Worm (Caenorhabditis elegans): ENCODE measurements around the gene sre-48.
"Not testable (repeated sequence)": the region's sequence is repeated elsewhere in the genome, so short reads cannot be mapped to it uniquely, and the experiment has no call there.

sre-48 gene

DNA sequence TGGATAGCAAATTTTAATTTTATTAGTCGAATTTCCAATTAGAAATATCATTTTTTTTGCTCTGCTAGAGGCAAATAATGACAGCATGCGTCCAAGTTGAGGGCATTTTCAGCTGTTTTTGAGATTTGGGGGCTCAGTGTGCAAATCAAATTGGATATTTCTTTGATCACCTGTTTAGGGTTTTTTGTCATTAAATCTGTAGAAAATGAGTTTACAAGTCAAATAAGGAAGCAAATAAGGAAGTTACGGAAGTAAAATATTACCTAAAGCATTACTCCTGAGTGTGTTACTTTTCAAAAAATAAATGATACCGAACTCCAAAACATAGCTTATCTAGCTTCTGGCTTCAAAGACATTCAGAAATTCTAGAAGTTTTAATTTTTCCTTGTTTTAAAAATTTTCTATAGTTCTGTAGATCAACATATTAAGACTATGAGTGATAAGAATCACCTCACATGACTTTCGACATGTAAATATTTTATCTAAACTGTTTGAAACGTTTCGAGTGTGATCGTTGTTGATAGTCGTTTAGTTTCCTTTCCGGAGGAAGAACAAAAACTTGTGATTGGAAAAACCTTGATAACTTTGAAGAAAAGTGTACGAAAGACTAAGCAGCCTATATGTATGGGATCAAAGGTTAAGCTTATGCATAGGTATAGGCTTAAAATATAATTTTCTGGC lies at the start of gene sre-48:
Gene sre-48, minus strand, starts transcription at position 51 of the 681 bp plus-strand sequence.
- TF ChIP-seq ama-1 (optimal IDR thresholded peaks at IDR 0.05) (no peak), scrt-1 (GFP tag; IDR thresholded peaks at IDR 0.05) (no peak), hmbx-1 (tag; optimal IDR thresholded peaks at IDR 0.05) (no peak), sea-1 (GFP tag; conservative IDR thresholded peaks at IDR 0.05) (no peak), F13C5.2 (tag; optimal IDR thresholded peaks at IDR 0.05) (no peak)

DNA sequence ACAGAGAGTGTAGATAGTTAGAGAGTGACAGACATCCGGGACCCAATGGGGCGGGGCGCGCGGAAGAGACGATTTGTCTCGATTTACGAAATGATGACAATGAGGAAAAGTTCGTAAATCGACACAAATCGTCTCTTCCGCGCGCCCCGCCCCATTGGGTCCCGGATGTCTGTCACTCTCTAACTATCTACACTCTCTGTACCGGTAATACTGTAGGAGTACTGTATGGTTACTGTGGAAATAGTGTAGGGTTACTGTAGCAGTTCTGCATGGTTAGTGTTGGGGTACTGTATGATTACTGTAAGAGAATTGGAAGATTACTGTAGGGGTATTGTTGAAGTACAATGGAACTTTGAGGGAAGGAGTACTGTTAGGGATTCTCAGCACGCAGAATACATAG lies 41.5 kb upstream of the sre-48 start, which contains the start of gene F01D5.10:
Gene F01D5.10, minus strand, starts transcription at position 101 of the 400 bp plus-strand sequence.
- not testable (repeated sequence) for TF ChIP-seq F13C5.2, tra-4, ets-7 (tag; optimal IDR thresholded peaks at IDR 0.05)

DNA sequence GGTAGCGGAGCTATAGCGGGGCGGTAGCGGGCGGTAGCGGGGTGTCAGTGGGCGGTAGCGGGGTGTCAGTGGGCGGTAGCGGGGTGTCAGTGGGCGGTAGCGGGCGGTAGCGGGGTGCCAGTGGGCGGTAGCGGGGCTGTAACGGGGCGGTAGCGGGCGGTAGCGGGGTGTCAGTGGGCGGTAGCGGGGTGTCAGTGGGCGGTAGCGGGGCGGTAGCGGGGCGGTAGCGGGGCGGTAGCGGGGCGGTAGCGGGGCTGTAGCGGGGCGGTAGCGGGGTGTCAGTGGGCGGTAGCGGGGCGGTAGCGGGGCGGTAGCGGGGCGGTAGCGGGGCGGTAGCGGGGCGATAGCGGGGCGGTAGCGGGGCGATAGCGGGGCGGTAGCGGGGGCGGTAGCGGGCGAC lies 39.9 kb upstream of the sre-48 start:
- peak; percentile 68; the same call in 1 of the 2 replicates for TF ChIP-seq pes-1 (GFP tag; IDR thresholded peaks at IDR 0.05)
- 0 out of 2 replicates have a peak, but pooled peaks have one; percentile 43 for TF ChIP-seq scrt-1 (GFP tag; IDR thresholded peaks at IDR 0.05)
- peak; percentile 36 for TF ChIP-seq hmg-4 (GFP tag; optimal IDR thresholded peaks at IDR 0.05)
- 0 out of 2 replicates have a peak, but pooled peaks have one; percentile 51 for TF ChIP-seq sea-1 (GFP tag; conservative IDR thresholded peaks at IDR 0.05)
- peak; percentile 63; the same call in 1 of the 2 replicates for TF ChIP-seq tbx-11 (GFP tag; IDR thresholded peaks at IDR 0.05)
- peak; percentile 37 for TF ChIP-seq tbx-37 (GFP tag; conservative IDR thresholded peaks at IDR 0.05)

DNA sequence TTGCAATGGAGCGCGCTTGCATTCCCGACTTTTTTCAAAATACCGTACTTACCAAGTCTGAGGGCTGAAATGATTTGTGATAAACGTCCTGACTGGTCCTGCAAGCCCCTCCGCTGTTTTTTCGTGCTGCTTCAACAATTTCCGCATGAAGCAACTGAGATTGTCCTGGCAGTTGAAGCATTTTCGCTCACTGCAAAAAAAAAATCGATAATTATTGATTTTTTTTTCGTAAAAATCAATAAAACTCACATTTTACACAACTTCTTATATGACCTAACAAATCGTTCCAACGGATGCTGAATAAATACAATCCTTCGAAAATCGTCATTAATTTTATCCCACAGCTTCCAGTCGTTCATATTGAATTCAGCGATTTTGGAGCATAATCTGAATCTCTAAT lies 39.2 kb upstream of the sre-48 start:
- no peak for TF ChIP-seq aly-1 (tag; optimal IDR thresholded peaks at IDR 0.05)
- TF ChIP-seq ceh-13 (GFP tag; optimal IDR thresholded peaks at IDR 0.05), result no peak
- no peak for TF ChIP-seq tbx-37 (GFP tag; conservative IDR thresholded peaks at IDR 0.05)
- no peak for TF ChIP-seq ceh-36 (tag; optimal IDR thresholded peaks at IDR 0.05)
- TF ChIP-seq hnd-1 (tag; optimal IDR thresholded peaks at IDR 0.05), result no peak
- TF ChIP-seq flt-1 (GFP tag; IDR thresholded peaks at IDR 0.05), result no peak
- TF ChIP-seq tbx-11 (GFP tag; IDR thresholded peaks at IDR 0.05), result no peak
- no peak for TF ChIP-seq B0310.2 (tag; optimal IDR thresholded peaks at IDR 0.05)
- no peak for TF ChIP-seq pes-1 (GFP tag; IDR thresholded peaks at IDR 0.05)
- no peak for TF ChIP-seq ama-1 (optimal IDR thresholded peaks at IDR 0.05)
- no peak for TF ChIP-seq sea-1 (GFP tag; conservative IDR thresholded peaks at IDR 0.05)
- no peak for TF ChIP-seq scrt-1 (GFP tag; IDR thresholded peaks at IDR 0.05)
- TF ChIP-seq tra-4 (tag; optimal IDR thresholded peaks at IDR 0.05), result no peak
- no peak for TF ChIP-seq ets-7 (tag; optimal IDR thresholded peaks at IDR 0.05)
- no peak for TF ChIP-seq hmg-4 (GFP tag; optimal IDR thresholded peaks at IDR 0.05)

DNA sequence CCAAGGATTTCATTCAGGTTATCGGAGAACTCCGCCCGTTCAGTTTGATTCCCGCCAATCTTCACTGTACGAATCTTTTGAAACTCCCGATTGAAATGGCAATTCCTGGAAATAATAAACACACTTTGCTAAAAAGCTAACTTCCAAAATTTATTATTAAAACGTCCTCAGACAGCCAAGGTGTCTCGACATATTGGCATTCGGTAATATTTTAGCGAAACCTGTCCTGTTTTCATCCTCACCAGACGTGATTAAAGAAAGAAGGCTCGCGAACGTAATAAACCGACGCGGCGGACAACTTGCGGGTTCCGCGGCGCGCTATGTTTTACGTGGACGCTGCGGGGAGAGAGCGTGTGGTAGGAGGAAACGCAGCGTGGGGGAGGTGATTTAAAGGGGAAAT lies 38.5 kb upstream of the sre-48 start:
- TF ChIP-seq tra-4 (tag; optimal IDR thresholded peaks at IDR 0.05) (no peak), sea-1 (GFP tag; conservative IDR thresholded peaks at IDR 0.05) (no peak), ets-7 (tag; optimal IDR thresholded peaks at IDR 0.05) (no peak), hnd-1 (tag; optimal IDR thresholded peaks at IDR 0.05) (no peak), scrt-1 (GFP tag; IDR thresholded peaks at IDR 0.05) (no peak), pes-1 (GFP tag; IDR thresholded peaks at IDR 0.05) (no peak), aly-1 (tag; optimal IDR thresholded peaks at IDR 0.05) (no peak), ama-1 (optimal IDR thresholded peaks at IDR 0.05) (peak; percentile 78), hmbx-1 (tag; optimal IDR thresholded peaks at IDR 0.05) (no peak), ceh-13 (GFP tag; optimal IDR thresholded peaks at IDR 0.05) (no peak), B0310.2 (tag; optimal IDR thresholded peaks at IDR 0.05) (no peak), hmg-4 (GFP tag; optimal IDR thresholded peaks at IDR 0.05) (peak; percentile 68), F13C5.2 (tag; optimal IDR thresholded peaks at IDR 0.05) (peak; percentile 24), tbx-37 (GFP tag; conservative IDR thresholded peaks at IDR 0.05) (no peak), flt-1 (GFP tag; IDR thresholded peaks at IDR 0.05) (no peak), tbx-11 (GFP tag; IDR thresholded peaks at IDR 0.05) (no peak), ceh-36 (tag; optimal IDR thresholded peaks at IDR 0.05) (no peak)

DNA sequence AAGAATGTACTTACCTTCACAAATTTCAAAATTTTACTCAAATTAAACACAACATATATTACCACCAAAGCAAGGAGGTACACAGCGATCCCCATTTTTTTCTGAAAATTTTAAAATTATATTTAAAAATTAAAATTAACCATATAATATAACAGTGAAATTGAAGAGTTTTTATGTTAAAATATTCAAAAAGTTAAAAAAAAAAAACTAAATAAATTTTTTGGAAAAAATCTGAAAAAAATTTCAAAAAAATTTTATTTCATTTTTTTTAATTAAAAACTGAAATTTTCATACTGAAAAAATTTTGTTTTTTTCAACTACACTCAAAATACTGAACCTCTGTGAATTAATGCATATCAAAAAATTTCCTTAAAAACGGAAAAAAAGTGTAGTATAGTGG lies 37.2 kb upstream of the sre-48 start, which contains the start of gene cyp-37A1:
Gene cyp-37A1, minus strand, starts transcription at position 101 of the 400 bp plus-strand sequence.
- no peak for TF ChIP-seq pes-1 (GFP tag; IDR thresholded peaks at IDR 0.05)

DNA sequence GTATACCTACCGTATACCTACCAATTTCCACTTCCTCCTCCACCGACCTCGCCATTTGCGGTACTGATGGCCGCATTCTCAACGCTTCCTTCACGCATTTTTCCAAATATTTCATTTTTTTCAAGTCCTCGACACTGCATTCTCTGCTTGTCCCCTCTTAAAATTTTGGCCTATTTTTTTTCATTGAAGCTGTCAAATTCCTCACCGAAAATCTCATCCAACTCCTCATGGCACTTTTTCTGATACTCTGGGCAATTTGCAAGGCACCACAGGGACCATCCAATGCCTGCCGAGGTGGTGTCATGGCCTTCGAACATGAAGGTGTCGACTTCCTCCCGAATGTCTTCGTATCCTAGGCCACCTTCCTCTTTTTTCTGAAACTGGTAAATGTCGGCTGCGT lies 35.0 kb upstream of the sre-48 start:
- TF ChIP-seq ets-7 (tag; optimal IDR thresholded peaks at IDR 0.05) (no peak), ceh-36 (tag; optimal IDR thresholded peaks at IDR 0.05) (no peak), tbx-37 (GFP tag; conservative IDR thresholded peaks at IDR 0.05) (no peak), ceh-13 (GFP tag; optimal IDR thresholded peaks at IDR 0.05) (no peak), ama-1 (optimal IDR thresholded peaks at IDR 0.05) (no peak), pes-1 (GFP tag; IDR thresholded peaks at IDR 0.05) (no peak), hmg-4 (GFP tag; optimal IDR thresholded peaks at IDR 0.05) (no peak), B0310.2 (tag; optimal IDR thresholded peaks at IDR 0.05) (no peak), hnd-1 (tag; optimal IDR thresholded peaks at IDR 0.05) (no peak), flt-1 (GFP tag; IDR thresholded peaks at IDR 0.05) (no peak), sea-1 (GFP tag; conservative IDR thresholded peaks at IDR 0.05) (no peak), aly-1 (tag; optimal IDR thresholded peaks at IDR 0.05) (no peak), hmbx-1 (tag; optimal IDR thresholded peaks at IDR 0.05) (no peak), scrt-1 (GFP tag; IDR thresholded peaks at IDR 0.05) (no peak), tra-4 (tag; optimal IDR thresholded peaks at IDR 0.05) (no peak)
